Worm (Caenorhabditis elegans) whole organism, young adult: Measurements from ENCODE around the gene C42D8.9.

Source experiments
- C17E4.6 ChIP-seq: fragments of 200-800 bp; sonication (Bioruptor generic); IDR thresholded peaks from 2 replicates; pipeline ENCODE4 v1.3.6; 2022; ENCODE audit warnings: missing genetic modification reagents, missing genetic modification characterization, missing compliant biosample characterization
- F23B12.7 ChIP-seq: sonication (generic microtip); optimal IDR thresholded peaks from 2 replicates; lab custom pipeline; 2017; ENCODE audit warnings: missing genetic modification characterization, mild to moderate bottlenecking, missing compliant biosample characterization, antibody characterized with exemption, moderate library complexity; ENCODE audit not compliant: insufficient read depth
- F33H1.4 ChIP-seq: fragments of 200-800 bp; sonication (Bioruptor generic); IDR thresholded peaks from 2 replicates; pipeline ENCODE4 v1.3.6; 2022; ENCODE audit warnings: missing genetic modification reagents, missing genetic modification characterization, missing compliant biosample characterization
- F52B5.7 ChIP-seq: sonication (generic microtip); optimal IDR thresholded peaks from 2 replicates; lab custom pipeline; 2016; ENCODE audit warnings: mild to moderate bottlenecking, missing genetic modification characterization, missing compliant biosample characterization
- F55B11.4 ChIP-seq: sonication (generic microtip); optimal IDR thresholded peaks from 2 replicates; lab custom pipeline; 2016; ENCODE audit warnings: missing compliant biosample characterization, missing genetic modification characterization, borderline replicate concordance; ENCODE audit not compliant: insufficient read depth
- F57A8.1 ChIP-seq: fragments of 200-800 bp; sonication (Bioruptor generic); optimal IDR thresholded peaks from 2 replicates; lab custom pipeline; 2018; ENCODE audit warnings: mild to moderate bottlenecking, missing genetic modification characterization, moderate library complexity, missing compliant biosample characterization
- K11D2.4 ChIP-seq: fragments of 200-800 bp; sonication (Bioruptor generic); IDR thresholded peaks from 2 replicates; pipeline ENCODE4 v1.3.6; 2022; ENCODE audit warnings: missing genetic modification reagents, missing genetic modification characterization, missing compliant biosample characterization
- K12H6.12 ChIP-seq: fragments of 200-800 bp; sonication (Bioruptor generic); optimal IDR thresholded peaks from 2 replicates; lab custom pipeline; 2018; ENCODE audit warnings: mild to moderate bottlenecking, missing genetic modification characterization, missing compliant biosample characterization
- Y53F4B.3 ChIP-seq: fragments of 200-800 bp; sonication (Bioruptor generic); IDR thresholded peaks from 2 replicates; pipeline ENCODE4 v1.3.6; 2022; ENCODE audit warnings: missing genetic modification reagents, missing genetic modification characterization, missing compliant biosample characterization
- aptf-3 ChIP-seq: fragments of 200-800 bp; sonication (Bioruptor generic); IDR thresholded peaks from 2 replicates; pipeline ENCODE4 v1.3.6; 2022; ENCODE audit warnings: missing genetic modification characterization, missing compliant biosample characterization
- attf-5 ChIP-seq: fragments of 200-800 bp; sonication (Bioruptor generic); optimal IDR thresholded peaks from 2 replicates; lab custom pipeline; 2018; ENCODE audit warnings: mild to moderate bottlenecking, missing genetic modification characterization, missing compliant biosample characterization
- bed-2 ChIP-seq: fragments of 200-800 bp; sonication (Bioruptor generic); IDR thresholded peaks from 2 replicates; pipeline ENCODE4 v1.3.6; 2022; ENCODE audit warnings: missing genetic modification reagents, missing genetic modification characterization, missing compliant biosample characterization
- cebp-1 ChIP-seq, 2 experiments: fragments of 200-800 bp in 1 of 2; sonication (Bioruptor generic) in 1 of 2; sonication (generic microtip) in 1 of 2; IDR thresholded peaks in 1 of 2; optimal IDR thresholded peaks in 1 of 2; 2 replicates each; pipeline versions ENCODE4 v1.3.6 to Lab custom; 2017 to 2022; ENCODE audit warnings: missing compliant biosample characterization in 2 of 2, missing genetic modification characterization in 2 of 2, mild to moderate bottlenecking in 1 of 2, missing genetic modification reagents in 1 of 2, moderate library complexity in 1 of 2
- ceh-40 ChIP-seq: fragments of 200-800 bp; sonication (Bioruptor generic); IDR thresholded peaks from 2 replicates; pipeline ENCODE4 v1.3.6; 2022; ENCODE audit warnings: missing genetic modification characterization, missing compliant biosample characterization
- ceh-79 ChIP-seq: sonication (generic microtip); optimal IDR thresholded peaks from 2 replicates; lab custom pipeline; 2017; ENCODE audit warnings: mild to moderate bottlenecking, missing genetic modification characterization, missing compliant biosample characterization
- chd-7 ChIP-seq: sonication (generic microtip); optimal IDR thresholded peaks from 2 replicates; lab custom pipeline; 2016; ENCODE audit warnings: mild to moderate bottlenecking, missing genetic modification characterization, moderate library complexity, missing compliant biosample characterization
- egl-18 ChIP-seq: fragments of 200-800 bp; sonication (Bioruptor generic); IDR thresholded peaks from 2 replicates; pipeline ENCODE4 v1.3.6; 2022; ENCODE audit warnings: missing genetic modification reagents, missing genetic modification characterization, missing compliant biosample characterization
- ets-4 ChIP-seq: fragments of 200-800 bp; sonication (Bioruptor generic); optimal IDR thresholded peaks from 2 replicates; lab custom pipeline; 2018; ENCODE audit warnings: mild to moderate bottlenecking, missing genetic modification characterization, missing compliant biosample characterization
- hrde-1 ChIP-seq: sonication (generic microtip); optimal IDR thresholded peaks from 2 replicates; lab custom pipeline; 2016; ENCODE audit warnings: missing genetic modification characterization, mild to moderate bottlenecking, missing compliant biosample characterization, moderate library complexity, missing genotype, missing genetic modification reagents, borderline replicate concordance
- hsf-1 ChIP-seq: fragments of 200-800 bp; sonication (Bioruptor generic); IDR thresholded peaks from 2 replicates; pipeline ENCODE4 v1.3.6; 2022; ENCODE audit warnings: missing genetic modification reagents, missing genetic modification characterization, missing compliant biosample characterization
- lag-1 ChIP-seq: fragments of 200-800 bp; sonication (Bioruptor generic); IDR thresholded peaks from 2 replicates; pipeline ENCODE4 v1.3.6; 2022; ENCODE audit warnings: missing genetic modification reagents, missing genetic modification characterization, missing compliant biosample characterization
- lin-40 ChIP-seq: sonication (generic microtip); optimal IDR thresholded peaks from 2 replicates; lab custom pipeline; 2016; ENCODE audit warnings: missing genetic modification characterization, mild to moderate bottlenecking, missing compliant biosample characterization, missing genotype, missing genetic modification reagents
- lin-54 ChIP-seq: fragments of 200-800 bp; sonication (Bioruptor generic); optimal IDR thresholded peaks from 2 replicates; lab custom pipeline; 2018; ENCODE audit warnings: mild to moderate bottlenecking, missing genetic modification characterization, missing compliant biosample characterization
- lir-1 ChIP-seq: fragments of 200-800 bp; sonication (Bioruptor generic); conservative IDR thresholded peaks from 2 replicates; pipeline ENCODE4 v1.3.6; 2022; ENCODE audit warnings: missing genetic modification reagents, missing genetic modification characterization, missing compliant biosample characterization
- madf-10 ChIP-seq: sonication (generic microtip); optimal IDR thresholded peaks from 2 replicates; lab custom pipeline; 2016; ENCODE audit warnings: mild to moderate bottlenecking, missing genetic modification characterization, missing compliant biosample characterization
- madf-3 ChIP-seq: fragments of 200-800 bp; sonication (Bioruptor generic); IDR thresholded peaks from 2 replicates; pipeline ENCODE4 v1.3.6; 2022; ENCODE audit warnings: missing genetic modification reagents, missing genetic modification characterization, missing compliant biosample characterization
- madf-8 ChIP-seq: fragments of 200-800 bp; sonication (Bioruptor generic); conservative IDR thresholded peaks from 2 replicates; pipeline ENCODE4 v1.3.6; 2022; ENCODE audit warnings: missing genetic modification reagents, missing genetic modification characterization, missing compliant biosample characterization
- mcd-1 ChIP-seq: fragments of 200-800 bp; sonication (Bioruptor generic); IDR thresholded peaks from 2 replicates; pipeline ENCODE4 v1.3.6; 2022; ENCODE audit warnings: missing genetic modification reagents, missing genetic modification characterization, missing compliant biosample characterization
- mel-28 ChIP-seq: sonication (generic microtip); optimal IDR thresholded peaks from 2 replicates; lab custom pipeline; 2016; ENCODE audit warnings: borderline replicate concordance, mild to moderate bottlenecking, missing genetic modification characterization, missing compliant biosample characterization
- nfyb-1 ChIP-seq: fragments of 200-800 bp; sonication (Bioruptor generic); IDR thresholded peaks from 2 replicates; pipeline ENCODE4 v1.3.6; 2022; ENCODE audit warnings: missing genetic modification reagents, missing genetic modification characterization, missing compliant biosample characterization
- nhr-179 ChIP-seq: sonication (generic microtip); optimal IDR thresholded peaks from 2 replicates; lab custom pipeline; 2016; ENCODE audit warnings: mild to moderate bottlenecking, missing genetic modification characterization, missing compliant biosample characterization
- nhr-80 ChIP-seq: sonication (generic microtip); optimal IDR thresholded peaks from 2 replicates; lab custom pipeline; 2016; ENCODE audit warnings: missing genetic modification characterization, missing compliant biosample characterization
- nhr-90 ChIP-seq: sonication (generic microtip); optimal IDR thresholded peaks from 2 replicates; lab custom pipeline; 2016; ENCODE audit warnings: missing genotype, mild to moderate bottlenecking, missing genetic modification characterization, missing compliant biosample characterization
- rec-8 ChIP-seq, 2 experiments: sonication (generic microtip); optimal IDR thresholded peaks; 2 replicates each; lab custom pipeline; 2016; ENCODE audit warnings: mild to moderate bottlenecking in 2 of 2, missing genetic modification characterization in 2 of 2, missing genetic modification reagents in 2 of 2, missing genotype in 2 of 2, missing biosample characterization in 1 of 2, missing compliant biosample characterization in 1 of 2, moderate library complexity in 1 of 2
- rpc-1 ChIP-seq, 2 experiments: fragments of 150-350 bp in 1 of 2; sonication (generic microtip) in 1 of 2; optimal IDR thresholded peaks; 2 replicates each; lab custom pipeline; 2014 to 2018; ENCODE audit warnings: missing biosample characterization in 1 of 2, missing genetic modification characterization in 1 of 2, missing genetic modification reagents in 1 of 2, missing genotype in 1 of 2
- snpc-1.3 ChIP-seq: sonication (generic microtip); optimal IDR thresholded peaks from 2 replicates; lab custom pipeline; 2017; ENCODE audit warnings: missing genetic modification characterization, mild to moderate bottlenecking, missing compliant biosample characterization, antibody characterized with exemption, moderate library complexity, missing genotype, missing genetic modification reagents; ENCODE audit not compliant: insufficient read depth
- snpc-4 ChIP-seq, 5 experiments: fragments of 150-350 bp in 1 of 5; sonication (generic microtip) in 4 of 5; optimal IDR thresholded peaks; 2 replicates each; lab custom pipeline; 2014 to 2018; ENCODE audit warnings: missing genetic modification characterization in 5 of 5, missing biosample characterization in 3 of 5, antibody characterized with exemption in 2 of 5, mild to moderate bottlenecking in 2 of 5, missing compliant biosample characterization in 2 of 5, missing genotype in 2 of 5, moderate library complexity in 2 of 5, missing genetic modification reagents in 1 of 5
- sptf-2 ChIP-seq: fragments of 200-800 bp; sonication (Bioruptor generic); optimal IDR thresholded peaks from 2 replicates; lab custom pipeline; 2018; ENCODE audit warnings: mild to moderate bottlenecking, missing genetic modification characterization, missing compliant biosample characterization
- tbx-9 ChIP-seq: sonication (generic microtip); optimal IDR thresholded peaks from 2 replicates; lab custom pipeline; 2016; ENCODE audit warnings: borderline replicate concordance, missing genetic modification characterization, inconsistent platforms, missing compliant biosample characterization
- unc-130 ChIP-seq: sonication (generic microtip); optimal IDR thresholded peaks from 2 replicates; lab custom pipeline; 2016; ENCODE audit warnings: missing genetic modification reagents, missing genetic modification characterization, missing compliant biosample characterization
- ztf-22 ChIP-seq: fragments of 200-800 bp; sonication (Bioruptor generic); optimal IDR thresholded peaks from 2 replicates; lab custom pipeline; 2018; ENCODE audit warnings: mild to moderate bottlenecking, missing genetic modification characterization, moderate library complexity, missing compliant biosample characterization
- ztf-26 ChIP-seq: sonication (generic microtip); optimal IDR thresholded peaks from 2 replicates; lab custom pipeline; 2017; ENCODE audit warnings: missing genetic modification characterization, missing compliant biosample characterization

Gene C42D8.9

ce11 chrX:5106942-5107341 is at the start of gene C42D8.9:
Gene C42D8.9, minus strand, starts transcription at chrX:5107042.
- no peak for TF ChIP-seq nfyb-1 (GFP tag; lab: Robert Waterston, UW)
- no peak for TF ChIP-seq mel-28
- TF ChIP-seq chd-7 (tag; lab: Kevin White, UChicago), result no peak
- no peak for TF ChIP-seq F52B5.7 (tag; lab: Kevin White, UChicago)
- TF ChIP-seq F23B12.7 (tag; lab: Kevin White, UChicago), result no peak
- no peak for TF ChIP-seq K11D2.4
- no peak for TF ChIP-seq ztf-26 (tag; lab: Kevin White, UChicago)
- TF ChIP-seq C17E4.6 (GFP tag; lab: Robert Waterston, UW), result no peak
- no peak for TF ChIP-seq lin-40 (tag; lab: Kevin White, UChicago)
- TF ChIP-seq unc-130, result no peak
- TF ChIP-seq F55B11.4 (tag; lab: Kevin White, UChicago), result no peak
- no peak for TF ChIP-seq K12H6.12 (tag; lab: Kevin White, UChicago)
- no peak for TF ChIP-seq egl-18 (GFP tag; lab: Robert Waterston, UW)
- TF ChIP-seq snpc-4 (GFP tag; optimal IDR thresholded peaks at IDR 0.05; lab: Kevin White, UChicago), result no peak
- TF ChIP-seq snpc-4 (tag; optimal IDR thresholded peaks at IDR 0.05; lab: Kevin White, UChicago), result no peak
- no peak for TF ChIP-seq lag-1
- no peak for TF ChIP-seq Y53F4B.3 (GFP tag; lab: Robert Waterston, UW)
- TF ChIP-seq nhr-90, result no peak
- TF ChIP-seq rpc-1 (optimal IDR thresholded peaks at IDR 0.05; lab: Kevin White, UChicago), result no peak
- no peak for TF ChIP-seq rpc-1 (tag; optimal IDR thresholded peaks at IDR 0.05; lab: Kevin White, UChicago)
- no peak for TF ChIP-seq attf-5 (GFP tag; lab: Kevin White, UChicago)
- no peak for TF ChIP-seq aptf-3 (GFP tag; lab: Robert Waterston, UW)

- no peak for TF ChIP-seq lir-1 (GFP tag; lab: Robert Waterston, UW)
- TF ChIP-seq nhr-179 (tag; lab: Kevin White, UChicago), result no peak
- no peak for TF ChIP-seq sptf-2 (GFP tag; lab: Kevin White, UChicago)
- TF ChIP-seq ceh-79 (tag; lab: Kevin White, UChicago), result no peak
- no peak for TF ChIP-seq madf-3
- TF ChIP-seq C17E4.6 (GFP tag; lab: Robert Waterston, UW), result no peak
- TF ChIP-seq ztf-22 (GFP tag; lab: Kevin White, UChicago), result no peak
- TF ChIP-seq nfyb-1 (GFP tag; lab: Robert Waterston, UW), result no peak
- no peak for TF ChIP-seq hsf-1 (GFP tag; lab: Robert Waterston, UW)
- TF ChIP-seq F33H1.4 (GFP tag; lab: Robert Waterston, UW), result no peak
- no peak for TF ChIP-seq cebp-1 (GFP tag; IDR thresholded peaks at IDR 0.05; lab: Robert Waterston, UW)
- no peak for TF ChIP-seq cebp-1 (tag; optimal IDR thresholded peaks at IDR 0.05; lab: Kevin White, UChicago)
- TF ChIP-seq ets-4 (GFP tag; lab: Kevin White, UChicago), result no peak
- no peak for TF ChIP-seq madf-8 (GFP tag; lab: Robert Waterston, UW)
- TF ChIP-seq bed-2 (GFP tag; lab: Robert Waterston, UW), result no peak
- no peak for TF ChIP-seq snpc-4 (GFP tag; optimal IDR thresholded peaks at IDR 0.05; lab: Kevin White, UChicago)
- no peak for TF ChIP-seq snpc-4 (tag; optimal IDR thresholded peaks at IDR 0.05; lab: Kevin White, UChicago)
- no peak for TF ChIP-seq snpc-1.3 (tag; lab: Kevin White, UChicago)
- TF ChIP-seq Y53F4B.3 (GFP tag; lab: Robert Waterston, UW), result no peak
Observed at ce11 chrX:5154278-5154677, 47.4 kb upstream of the C42D8.9 start, which contains the start of gene C31H2.3. Gene C31H2.3, minus strand, starts transcription at chrX:5154378.

- TF ChIP-seq rec-8 (tag; optimal IDR thresholded peaks at IDR 0.05; lab: Kevin White, UChicago) (no peak), mel-28 (no peak), madf-10 (tag; lab: Kevin White, UChicago) (no peak), ceh-40 (GFP tag; lab: Robert Waterston, UW) (no peak), nhr-80 (tag; lab: Kevin White, UChicago) (no peak), lin-54 (GFP tag; lab: Kevin White, UChicago) (no peak), tbx-9 (tag; lab: Kevin White, UChicago) (no peak), hrde-1 (tag; lab: Kevin White, UChicago) (no peak), F57A8.1 (GFP tag; lab: Kevin White, UChicago) (no peak), mcd-1 (no peak)
Observed at ce11 chrX:5152931-5153330, 46.1 kb upstream of the C42D8.9 start.
